Fruit fly (Drosophila melanogaster) whole organism, embryonic: ENCODE measurements around the gene CG10761.

Experiments
- Adf1 ChIP-seq: fragments of 200-800 bp; sonication (Bioruptor generic); IDR thresholded peaks from 2 replicates; pipeline ENCODE4 v1.3.6; 2022; ENCODE audit warnings: missing biosample characterization, missing genetic modification characterization
- Atf-2 ChIP-seq: fragments of 200-800 bp; sonication (Bioruptor generic); optimal IDR thresholded peaks from 2 replicates; lab custom pipeline; 2016; ENCODE audit warnings: missing biosample characterization, missing genetic modification characterization
- Atf6 ChIP-seq: fragments of 200-800 bp; sonication (Bioruptor generic); IDR thresholded peaks from 2 replicates; pipeline ENCODE4 v1.3.6; 2022; ENCODE audit warnings: missing biosample characterization, missing genetic modification characterization
- BEAF-32 ChIP-seq: fragments of 200-800 bp; sonication (Bioruptor generic); optimal IDR thresholded peaks from 3 replicates; lab custom pipeline; 2017; ENCODE audit warnings: missing biosample characterization, missing genetic modification characterization, mild to moderate bottlenecking, moderate library complexity, missing genetic modification reagents
- CG10321 ChIP-seq: fragments of 200-800 bp; sonication (Bioruptor generic); IDR thresholded peaks from 2 replicates; pipeline ENCODE4 v1.3.6; 2022; ENCODE audit warnings: missing biosample characterization, missing genetic modification characterization
- CG10462 ChIP-seq: fragments of 200-800 bp; sonication (Bioruptor generic); optimal IDR thresholded peaks from 2 replicates; lab custom pipeline; 2016; ENCODE audit warnings: missing biosample characterization, missing genetic modification characterization
- CG10979 ChIP-seq: fragments of 200-800 bp; sonication (Bioruptor generic); optimal IDR thresholded peaks from 2 replicates; lab custom pipeline; 2018; ENCODE audit warnings: missing biosample characterization, mild to moderate bottlenecking, missing genetic modification characterization, moderate library complexity
- CG11695 ChIP-seq: fragments of 200-800 bp; sonication (Bioruptor generic); IDR thresholded peaks from 3 replicates; pipeline ENCODE4 v1.3.6; 2022; ENCODE audit warnings: missing biosample characterization, missing genetic modification characterization
- CG11696 ChIP-seq: fragments of 200-800 bp; sonication (Bioruptor generic); IDR thresholded peaks from 2 replicates; pipeline ENCODE4 v1.3.6; 2022; ENCODE audit warnings: missing biosample characterization, missing genetic modification characterization
- CG12219 ChIP-seq: fragments of 200-800 bp; sonication (Bioruptor generic); optimal IDR thresholded peaks from 3 replicates; lab custom pipeline; 2018; ENCODE audit warnings: missing biosample characterization, mild to moderate bottlenecking, missing genetic modification characterization
- CG12299 ChIP-seq: fragments of 200-800 bp; sonication (Bioruptor generic); optimal IDR thresholded peaks from 2 replicates; lab custom pipeline; 2018; ENCODE audit warnings: missing biosample characterization, mild to moderate bottlenecking, missing genetic modification characterization
- CG15514 ChIP-seq: fragments of 200-800 bp; sonication (Bioruptor generic); optimal IDR thresholded peaks from 3 replicates; lab custom pipeline; 2017; ENCODE audit warnings: missing biosample characterization, missing genetic modification characterization, mild to moderate bottlenecking, moderate library complexity, missing genetic modification reagents
- CG1603 ChIP-seq: fragments of 200-800 bp; sonication (Bioruptor generic); optimal IDR thresholded peaks from 2 replicates; lab custom pipeline; 2019; ENCODE audit warnings: missing biosample characterization, mild to moderate bottlenecking, missing genetic modification characterization, moderate library complexity
- CG18599 ChIP-seq: fragments of 200-800 bp; sonication (Bioruptor generic); optimal IDR thresholded peaks from 3 replicates; lab custom pipeline; 2017; ENCODE audit warnings: missing biosample characterization, missing genetic modification characterization, mild to moderate bottlenecking, moderate library complexity, missing genetic modification reagents
- CG18619 ChIP-seq: fragments of 200-800 bp; sonication (Bioruptor generic); optimal IDR thresholded peaks from 3 replicates; lab custom pipeline; 2017; ENCODE audit warnings: missing biosample characterization, mild to moderate bottlenecking, missing genetic modification characterization
- CG2202 ChIP-seq: fragments of 200-800 bp; sonication (Bioruptor generic); optimal IDR thresholded peaks from 2 replicates; lab custom pipeline; 2018; ENCODE audit warnings: missing biosample characterization, mild to moderate bottlenecking, missing genetic modification characterization
- CG2712 ChIP-seq: fragments of 200-800 bp; optimal IDR thresholded peaks from 3 replicates; lab custom pipeline; 2019; ENCODE audit warnings: missing biosample characterization, mild to moderate bottlenecking, missing genetic modification characterization, moderate library complexity
- CG32767 ChIP-seq: fragments of 200-800 bp; sonication (Bioruptor generic); IDR thresholded peaks from 2 replicates; pipeline ENCODE4 v1.3.6; 2022; ENCODE audit warnings: missing biosample characterization, missing genetic modification characterization
- CG3281 ChIP-seq: fragments of 200-800 bp; sonication (Bioruptor generic); optimal IDR thresholded peaks from 3 replicates; lab custom pipeline; 2017; ENCODE audit warnings: missing biosample characterization, mild to moderate bottlenecking, missing genetic modification characterization
- CG5245 ChIP-seq: fragments of 200-800 bp; sonication (Bioruptor generic); optimal IDR thresholded peaks from 3 replicates; lab custom pipeline; 2016; ENCODE audit warnings: missing biosample characterization, missing genetic modification characterization
- CG7839 ChIP-seq: fragments of 200-800 bp; sonication (Bioruptor generic); optimal IDR thresholded peaks from 3 replicates; lab custom pipeline; 2018; ENCODE audit warnings: missing biosample characterization, mild to moderate bottlenecking, missing genetic modification characterization, moderate library complexity
- CG8924 ChIP-seq: fragments of 200-800 bp; optimal IDR thresholded peaks from 3 replicates; lab custom pipeline; 2019; ENCODE audit warnings: missing biosample characterization, mild to moderate bottlenecking, missing genetic modification characterization, moderate library complexity
- CG9797 ChIP-seq: fragments of 200-800 bp; sonication (Bioruptor generic); optimal IDR thresholded peaks from 3 replicates; lab custom pipeline; 2018; ENCODE audit warnings: missing biosample characterization, mild to moderate bottlenecking, missing genetic modification characterization
- Gsc ChIP-seq: fragments of 200-800 bp; sonication (Bioruptor generic); IDR thresholded peaks from 2 replicates; pipeline ENCODE4 v1.3.6; 2022; ENCODE audit warnings: missing biosample characterization, missing genetic modification characterization
- Hand ChIP-seq: fragments of 200-800 bp; sonication (Bioruptor generic); optimal IDR thresholded peaks from 2 replicates; lab custom pipeline; 2017; ENCODE audit warnings: mild to moderate bottlenecking, missing biosample characterization, missing genetic modification reagents, missing genetic modification characterization
- Oli ChIP-seq: fragments of 200-800 bp; sonication (Bioruptor generic); optimal IDR thresholded peaks from 2 replicates; lab custom pipeline; 2018; ENCODE audit warnings: missing biosample characterization, mild to moderate bottlenecking, missing genetic modification characterization, moderate library complexity
- Rfx ChIP-seq: fragments of 200-800 bp; sonication (Bioruptor generic); IDR thresholded peaks from 2 replicates; pipeline ENCODE4 v1.3.6; 2022; ENCODE audit warnings: missing biosample characterization, missing genetic modification characterization
- Xbp1 ChIP-seq: fragments of 200-800 bp; sonication (Bioruptor generic); optimal IDR thresholded peaks from 3 replicates; lab custom pipeline; 2016; ENCODE audit warnings: missing biosample characterization, mild to moderate bottlenecking, missing genetic modification characterization
- bab2 ChIP-seq: fragments of 200-800 bp; sonication (Bioruptor generic); optimal IDR thresholded peaks from 2 replicates; lab custom pipeline; 2016; ENCODE audit warnings: missing biosample characterization, missing genetic modification characterization
- ci ChIP-seq: fragments of 200-800 bp; sonication (Bioruptor generic); IDR thresholded peaks from 3 replicates; pipeline ENCODE4 v1.3.6; 2022; ENCODE audit warnings: missing biosample characterization, missing genetic modification characterization
- dmrt99B ChIP-seq: fragments of 200-800 bp; sonication (Bioruptor generic); optimal IDR thresholded peaks from 2 replicates; lab custom pipeline; 2018; ENCODE audit warnings: missing biosample characterization, mild to moderate bottlenecking, missing genetic modification characterization, moderate library complexity
- dpn ChIP-seq, 2 experiments: fragments of 200-800 bp; sonication (Bioruptor generic); optimal IDR thresholded peaks; 3 replicates each; lab custom pipeline; 2016; ENCODE audit warnings: missing biosample characterization in 2 of 2, missing genetic modification characterization in 2 of 2
- ems ChIP-seq: fragments of 200-800 bp; sonication (Bioruptor generic); optimal IDR thresholded peaks from 3 replicates; lab custom pipeline; 2016; ENCODE audit warnings: missing biosample characterization, missing genetic modification characterization
- gfzf ChIP-seq: fragments of 200-800 bp; sonication (Bioruptor generic); optimal IDR thresholded peaks from 2 replicates; lab custom pipeline; 2016; ENCODE audit warnings: missing biosample characterization, mild to moderate bottlenecking, missing genetic modification characterization, moderate library complexity
- kni ChIP-seq: fragments of 200-800 bp; sonication (Bioruptor generic); optimal IDR thresholded peaks from 3 replicates; lab custom pipeline; 2017; ENCODE audit warnings: mild to moderate bottlenecking, missing biosample characterization, missing genetic modification reagents, missing genetic modification characterization
- lov ChIP-seq, 2 experiments: fragments of 200-800 bp in 1 of 2; fragments of >200 bp in 1 of 2; sonication (Bioruptor generic) in 1 of 2; IDR thresholded peaks in 1 of 2; optimal IDR thresholded peaks in 1 of 2; 2 replicates in 1 of 2; 3 replicates in 1 of 2; pipeline versions ENCODE4 v1.3.6 to Lab custom; 2017 to 2022; ENCODE audit warnings: missing biosample characterization in 1 of 2, missing genetic modification characterization in 1 of 2
- nau ChIP-seq: fragments of 200-800 bp; sonication (Bioruptor generic); optimal IDR thresholded peaks from 3 replicates; lab custom pipeline; 2017; ENCODE audit warnings: missing biosample characterization, mild to moderate bottlenecking, missing genetic modification characterization, missing genetic modification reagents
- oc ChIP-seq: fragments of 200-800 bp; sonication (Bioruptor generic); optimal IDR thresholded peaks from 2 replicates; lab custom pipeline; 2018; ENCODE audit warnings: missing biosample characterization, mild to moderate bottlenecking, missing genetic modification characterization, moderate library complexity
- org-1 ChIP-seq: fragments of 200-800 bp; sonication (Bioruptor generic); optimal IDR thresholded peaks from 2 replicates; lab custom pipeline; 2017; ENCODE audit warnings: missing biosample characterization, missing genetic modification characterization
- pho ChIP-seq: fragments of 200-800 bp; sonication (Bioruptor generic); optimal IDR thresholded peaks from 2 replicates; lab custom pipeline; 2016; ENCODE audit warnings: missing biosample characterization, missing genetic modification characterization
- pros ChIP-seq: fragments of 200-800 bp; sonication (Bioruptor generic); optimal IDR thresholded peaks from 3 replicates; lab custom pipeline; 2019; ENCODE audit warnings: missing biosample characterization, mild to moderate bottlenecking, missing genetic modification characterization, moderate library complexity
- sc ChIP-seq, 3 experiments: fragments of >200 bp in 2 of 3; fragments of 200-800 bp in 1 of 3; sonication (Bioruptor generic) in 1 of 3; optimal IDR thresholded peaks; 2 replicates in 2 of 3; 3 replicates in 1 of 3; lab custom pipeline; 2017; ENCODE audit warnings: mild to moderate bottlenecking in 1 of 3, missing biosample characterization in 1 of 3, missing genetic modification characterization in 1 of 3, missing genetic modification reagents in 1 of 3
- sens ChIP-seq: fragments of 200-800 bp; sonication (Bioruptor generic); peaks from one replicate; lab custom pipeline; 2016; ENCODE audit warnings: missing biosample characterization, missing genetic modification characterization
- ssp ChIP-seq: fragments of 200-800 bp; sonication (Bioruptor generic); IDR thresholded peaks from 2 replicates; pipeline ENCODE4 v1.3.6; 2022; ENCODE audit warnings: missing biosample characterization, missing genetic modification characterization
- toy ChIP-seq: fragments of 200-800 bp; sonication (Bioruptor generic); IDR thresholded peaks from 2 replicates; pipeline ENCODE4 v1.3.6; 2022; ENCODE audit warnings: missing biosample characterization, missing genetic modification characterization
- trem ChIP-seq: fragments of 200-800 bp; optimal IDR thresholded peaks from 3 replicates; lab custom pipeline; 2019; ENCODE audit warnings: missing biosample characterization, mild to moderate bottlenecking, missing genetic modification characterization, moderate library complexity

Gene CG10761

dm6 chrX:8142067-8142462 is 20.5 kb downstream of the CG10761 start, which contains the start of gene Smox (continued):
- TF ChIP-seq CG9797 (GFP tag; lab: Kevin White, UChicago) (peak; percentile 97), gfzf (GFP tag; lab: Kevin White, UChicago) (peak; percentile 87), trem (tag; lab: Kevin White, UChicago) (peak; percentile 39), BEAF-32 (GFP tag; lab: Kevin White, UChicago) (peak; percentile 43), CG2202 (tag; lab: Kevin White, UChicago) (no peak), CG8924 (tag; lab: Kevin White, UChicago) (peak; percentile 26)

DNA sequence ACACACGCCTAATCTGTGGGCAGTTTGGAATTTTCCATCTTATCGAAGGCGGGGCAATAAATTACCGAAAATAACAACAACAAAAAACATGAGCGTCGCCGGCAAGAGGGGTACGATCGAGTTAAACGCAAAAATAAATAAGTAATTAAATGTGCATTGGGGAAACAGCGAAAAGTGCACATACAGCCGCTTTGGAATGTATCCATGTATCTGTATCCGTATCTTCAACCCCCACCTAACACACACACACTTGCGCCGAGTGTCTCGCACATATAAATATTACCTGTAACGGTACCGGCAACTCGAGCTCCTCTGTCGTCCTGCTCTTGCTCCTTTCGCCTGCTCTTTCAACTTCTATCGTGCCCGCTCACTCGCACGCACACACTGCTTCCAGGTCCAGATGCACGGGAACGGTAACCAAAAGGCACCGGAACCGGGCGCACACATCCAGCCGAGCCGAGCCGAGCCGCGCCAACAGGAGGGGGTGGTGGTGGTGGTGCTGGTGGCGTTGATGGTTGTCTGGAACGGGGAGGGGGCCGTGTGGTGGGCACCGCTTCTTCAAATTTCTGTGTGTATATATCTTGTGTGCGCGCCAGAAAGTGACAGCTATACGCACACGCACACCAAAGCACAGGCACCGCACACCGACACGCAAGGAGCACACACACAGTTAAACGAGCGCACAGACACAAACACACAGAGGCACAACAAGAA is 21.1 kb downstream of the CG10761 start:
- TF ChIP-seq org-1 (GFP tag; lab: Kevin White, UChicago) (peak; percentile 39), Xbp1 (GFP tag; lab: Kevin White, UChicago) (peak; percentile 16), CG2712 (tag; lab: Kevin White, UChicago) (peak; percentile 23), sc (optimal IDR thresholded peaks at IDR 0.05; lab: Kevin White, UChicago) (no peak), sc (GFP tag; optimal IDR thresholded peaks at IDR 0.05; lab: Kevin White, UChicago) (no peak), dmrt99B (peak; percentile 24), sens (GFP tag; lab: Kevin White, UChicago) (peak; percentile 92), CG10321 (GFP tag; lab: Robert Waterston, UW) (peak; percentile 90), oc (tag; lab: Kevin White, UChicago) (no peak), nau (GFP tag; lab: Kevin White, UChicago) (no peak), CG11695 (GFP tag; lab: Robert Waterston, UW) (peak; percentile 40; the same call in 1 of the 3 replicates), CG12219 (peak; percentile 10), CG15514 (GFP tag; lab: Kevin White, UChicago) (peak; percentile 19), pros (GFP tag; lab: Kevin White, UChicago) (peak; percentile 66), dpn (GFP tag; optimal IDR thresholded peaks at IDR 0.05; lab: Kevin White, UChicago) (peak in 1 of 2 experiments; percentile 57), CG32767 (GFP tag; lab: Robert Waterston, UW) (peak; percentile 83), CG18619 (GFP tag; lab: Kevin White, UChicago) (peak; percentile 36), pho (GFP tag; lab: Kevin White, UChicago) (peak; percentile 8), CG3281 (GFP tag; lab: Kevin White, UChicago) (peak; percentile 31), lov (optimal IDR thresholded peaks at IDR 0.05; lab: Kevin White, UChicago) (no peak), lov (GFP tag; IDR thresholded peaks at IDR 0.05; lab: Robert Waterston, UW) (peak; percentile 29; the same call in 1 of the 3 replicates), Oli (tag; lab: Kevin White, UChicago) (peak; percentile 12), Atf6 (GFP tag; lab: Robert Waterston, UW) (0 out of 2 replicates have a peak, but pooled peaks have one; percentile 8), CG5245 (GFP tag; lab: Kevin White, UChicago) (no peak), Adf1 (GFP tag; lab: Robert Waterston, UW) (peak; percentile 64), ssp (GFP tag; lab: Robert Waterston, UW) (no peak), ems (GFP tag; lab: Kevin White, UChicago) (peak; percentile 15), Atf-2 (GFP tag; lab: Kevin White, UChicago) (peak; percentile 5), Gsc (GFP tag; lab: Robert Waterston, UW) (no peak), CG12299 (peak; percentile 30), bab2 (peak; percentile 5), toy (no peak), Hand (GFP tag; lab: Kevin White, UChicago) (peak; percentile 4), CG10979 (tag; lab: Kevin White, UChicago) (peak; percentile 3), ci (0 out of 3 replicates have a peak, but pooled peaks have one; percentile 48), kni (GFP tag; lab: Kevin White, UChicago) (peak; percentile 60), CG18599 (GFP tag; lab: Kevin White, UChicago) (peak; percentile 44), CG10462 (GFP tag; lab: Kevin White, UChicago) (peak; percentile 50), CG7839 (tag; lab: Kevin White, UChicago) (peak; percentile 17), CG11696 (GFP tag; lab: Robert Waterston, UW) (no peak), Rfx (GFP tag; lab: Robert Waterston, UW) (peak; percentile 45; the same call in 1 of the 2 replicates), CG1603 (tag; lab: Kevin White, UChicago) (peak; percentile 37)
